Worm (Caenorhabditis elegans): ENCODE results near the gene C06G3.8.

C06G3.8 gene

DNA sequence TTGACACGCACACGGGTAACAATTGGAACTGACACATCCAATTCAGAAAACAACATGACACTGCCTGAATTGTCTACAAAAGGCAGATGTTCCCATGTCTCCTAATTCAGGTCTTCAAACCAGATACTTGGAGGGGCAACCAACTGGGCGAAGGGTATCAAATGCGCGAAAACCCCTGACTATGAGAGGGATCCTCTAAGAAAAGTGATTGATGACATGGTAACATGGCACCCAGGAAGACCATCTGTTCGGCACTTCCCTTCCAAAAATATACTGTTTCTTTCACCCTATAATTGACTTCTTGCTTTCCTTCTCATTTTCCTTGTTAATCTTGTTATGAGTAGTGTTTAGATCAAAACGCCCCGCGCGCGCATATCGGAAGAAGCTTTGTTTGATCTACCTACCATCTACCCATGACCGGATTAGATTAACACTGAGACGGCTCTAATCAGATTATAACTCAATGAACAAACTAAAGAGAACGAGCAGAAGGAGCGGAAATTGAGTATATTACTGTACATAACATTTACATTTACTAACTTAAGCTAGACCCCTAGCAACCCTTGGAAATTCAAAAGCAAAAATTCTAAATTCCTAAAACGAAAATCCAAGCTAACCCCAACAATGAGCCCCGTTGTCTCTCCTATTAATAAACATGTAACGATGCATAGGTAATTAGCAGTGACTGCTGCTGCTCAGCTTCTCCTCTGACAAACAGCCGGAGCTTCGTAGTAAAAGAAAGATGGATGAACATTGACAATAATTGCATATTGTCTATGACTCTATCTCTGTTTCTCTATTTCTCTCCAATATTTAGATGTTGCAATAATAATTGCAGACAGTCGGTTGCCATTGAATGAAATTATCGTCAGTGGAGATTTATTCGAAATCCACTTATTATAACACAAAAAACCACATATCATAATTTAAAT, 47.6 kb downstream of the C06G3.8 start:
- TF ChIP-seq ccch-3 (GFP tag; optimal IDR thresholded peaks at IDR 0.05) = no peak
- TF ChIP-seq F10E7.11 (tag; optimal IDR thresholded peaks at IDR 0.05) = no peak
- TF ChIP-seq B0336.3 (GFP tag; IDR thresholded peaks at IDR 0.05) = no peak
- TF ChIP-seq madf-6 (GFP tag; IDR thresholded peaks at IDR 0.05) = no peak
- no peak for TF ChIP-seq nhr-80 (tag; optimal IDR thresholded peaks at IDR 0.05)
- TF ChIP-seq repo-1 (tag; optimal IDR thresholded peaks at IDR 0.05) = no peak
- TF ChIP-seq Y79H2A.3 (GFP tag; conservative IDR thresholded peaks at IDR 0.05) = no peak
- no peak for TF ChIP-seq rpc-1 (optimal IDR thresholded peaks at IDR 0.05)
- TF ChIP-seq rpc-1 (tag; optimal IDR thresholded peaks at IDR 0.05) = no peak

Measured in whole organism, young adult.